Worm (Caenorhabditis elegans) whole organism, L3 larva: Measurements from ENCODE around the gene abhd-14.

ENCODE experiments used
- ceh-28 ChIP-seq: fragments of 150-350 bp; optimal IDR thresholded peaks from 2 replicates; lab custom pipeline; 2014; ENCODE audit warnings: missing biosample characterization, missing genetic modification reagents, missing genetic modification characterization
- ceh-82 ChIP-seq: fragments of 150-350 bp; optimal IDR thresholded peaks from 2 replicates; lab custom pipeline; 2014; ENCODE audit warnings: missing biosample characterization, missing genetic modification characterization
- elt-3 ChIP-seq, 3 experiments: fragments of 150-350 bp in 1 of 3; sonication (generic microtip) in 2 of 3; optimal IDR thresholded peaks; 2 replicates in 2 of 3; 4 replicates in 1 of 3; lab custom pipeline; 2014 to 2017; ENCODE audit warnings: missing biosample characterization in 3 of 3, missing genetic modification characterization in 3 of 3
- fkh-10 ChIP-seq: sonication (generic microtip); optimal IDR thresholded peaks from 2 replicates; lab custom pipeline; 2017; ENCODE audit warnings: missing biosample characterization, missing genetic modification reagents, missing genetic modification characterization
- nhr-11 ChIP-seq: fragments of 150-350 bp; optimal IDR thresholded peaks from 2 replicates; lab custom pipeline; 2014; ENCODE audit warnings: missing biosample characterization, missing genetic modification characterization
- nhr-28 ChIP-seq: fragments of 150-350 bp; optimal IDR thresholded peaks from 2 replicates; lab custom pipeline; 2014; ENCODE audit warnings: missing biosample characterization, missing genetic modification characterization
- nhr-76 ChIP-seq: fragments of 150-350 bp; sonication (generic microtip); optimal IDR thresholded peaks from 5 replicates; lab custom pipeline; 2014; ENCODE audit warnings: missing biosample characterization, missing genetic modification characterization
- nhr-77 ChIP-seq: fragments of 150-350 bp; optimal IDR thresholded peaks from 2 replicates; lab custom pipeline; 2014; ENCODE audit warnings: missing biosample characterization, missing genetic modification characterization
- pqm-1 ChIP-seq: fragments of 150-350 bp; optimal IDR thresholded peaks from 2 replicates; lab custom pipeline; 2017; ENCODE audit warnings: missing biosample characterization, missing genetic modification characterization, inconsistent platforms
- skn-1 ChIP-seq: fragments of 150-350 bp; optimal IDR thresholded peaks from 2 replicates; lab custom pipeline; 2014; ENCODE audit warnings: missing biosample characterization, missing genetic modification characterization
- snpc-4 ChIP-seq: fragments of 150-350 bp; optimal IDR thresholded peaks from 2 replicates; lab custom pipeline; 2014; ENCODE audit warnings: missing biosample characterization, missing genetic modification characterization
- unc-62 ChIP-seq: fragments of 150-350 bp; sonication (generic microtip); optimal IDR thresholded peaks from 4 replicates; lab custom pipeline; 2014; ENCODE audit warnings: missing biosample characterization, missing genetic modification reagents, missing genetic modification characterization

- TF ChIP-seq ceh-82: no peak
- TF ChIP-seq nhr-11: no peak
- no peak for TF ChIP-seq unc-62 (GFP tag; lab: Kevin White, UChicago)
- no peak for TF ChIP-seq skn-1 (tag; lab: Kevin White, UChicago)
- TF ChIP-seq nhr-77 (tag; lab: Kevin White, UChicago): no peak
- TF ChIP-seq nhr-28 (tag; lab: Kevin White, UChicago): no peak
- TF ChIP-seq snpc-4 (tag; lab: Kevin White, UChicago): no peak
- TF ChIP-seq nhr-76 (tag; lab: Kevin White, UChicago): no peak
- TF ChIP-seq ceh-28 (tag; lab: Kevin White, UChicago): no peak
- no peak for TF ChIP-seq pqm-1
- TF ChIP-seq fkh-10: no peak
- no peak for TF ChIP-seq elt-3 (tag; optimal IDR thresholded peaks at IDR 0.05; lab: Kevin White, UChicago)
These were observed 10.7 kb upstream of the abhd-14 start for ce11 chrIV:1040537-1040936.
